Fruit fly (Drosophila melanogaster): ENCODE results near the gene mex1.
A peak's percentile ranks its signal among the peaks of the same experiment; 100 is the strongest.

The mex1 gene

DNA sequence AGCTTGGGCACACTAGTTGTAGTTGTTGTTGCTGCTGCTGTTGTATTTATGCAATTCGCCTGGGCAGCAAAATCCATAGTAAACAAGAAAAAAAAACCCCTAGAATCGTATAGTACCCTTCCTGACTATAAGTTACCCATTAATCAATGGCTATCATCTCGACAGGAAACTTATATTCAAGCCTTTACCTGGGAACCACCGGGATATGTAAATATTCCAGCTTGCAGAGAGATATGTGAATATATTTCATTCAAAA lies 44.4 kb upstream of the mex1 start:
- TF ChIP-seq Pdp1 (GFP tag; optimal IDR thresholded peaks at IDR 0.05) (peak in 1 of 2 experiments; percentile 95), CG3847 (GFP tag; IDR thresholded peaks at IDR 0.05) (no peak), unc-4 (GFP tag; IDR thresholded peaks at IDR 0.05; ENCODE audit: partially characterized antibody) (no peak), CG4820 (GFP tag; optimal IDR thresholded peaks at IDR 0.05) (no peak), CG6654 (GFP tag; optimal IDR thresholded peaks at IDR 0.05) (no peak), CHES-1-like (GFP tag; optimal IDR thresholded peaks at IDR 0.05) (no peak), CG10366 (GFP tag; IDR thresholded peaks at IDR 0.05) (no peak), CG1603 (tag; optimal IDR thresholded peaks at IDR 0.05) (no peak), CG34224 (GFP tag; IDR thresholded peaks at IDR 0.05; ENCODE audit: partially characterized antibody) (0 out of 3 replicates have a peak, but pooled peaks have one; percentile 4), CG7271 (tag; optimal IDR thresholded peaks at IDR 0.05) (no peak), CG8478 (optimal IDR thresholded peaks at IDR 0.05) (no peak), crol (GFP tag; IDR thresholded peaks at IDR 0.05) (no peak), fd96Cb (tag; optimal IDR thresholded peaks at IDR 0.05) (no peak), CG6854 (GFP tag; optimal IDR thresholded peaks at IDR 0.05) (no peak), zfh2 (GFP tag; optimal IDR thresholded peaks at IDR 0.05) (no peak), Poxn (GFP tag; IDR thresholded peaks at IDR 0.05) (no peak), dati (GFP tag; IDR thresholded peaks at IDR 0.05) (no peak), Ptx1 (GFP tag; IDR thresholded peaks at IDR 0.05) (no peak), CG12236 (GFP tag; optimal IDR thresholded peaks at IDR 0.05) (no peak), MESR4 (GFP tag; optimal IDR thresholded peaks at IDR 0.05) (peak; percentile 6), Oli (tag; optimal IDR thresholded peaks at IDR 0.05) (no peak), usp (GFP tag; optimal IDR thresholded peaks at IDR 0.05) (no peak), salm (tag; optimal IDR thresholded peaks at IDR 0.05) (no peak), CG17361 (GFP tag; IDR thresholded peaks at IDR 0.05) (no peak), Scr (GFP tag; IDR thresholded peaks at IDR 0.05; ENCODE audit: partially characterized antibody) (no peak), Dll (GFP tag; IDR thresholded peaks at IDR 0.05; ENCODE audit: partially characterized antibody) (no peak)

DNA sequence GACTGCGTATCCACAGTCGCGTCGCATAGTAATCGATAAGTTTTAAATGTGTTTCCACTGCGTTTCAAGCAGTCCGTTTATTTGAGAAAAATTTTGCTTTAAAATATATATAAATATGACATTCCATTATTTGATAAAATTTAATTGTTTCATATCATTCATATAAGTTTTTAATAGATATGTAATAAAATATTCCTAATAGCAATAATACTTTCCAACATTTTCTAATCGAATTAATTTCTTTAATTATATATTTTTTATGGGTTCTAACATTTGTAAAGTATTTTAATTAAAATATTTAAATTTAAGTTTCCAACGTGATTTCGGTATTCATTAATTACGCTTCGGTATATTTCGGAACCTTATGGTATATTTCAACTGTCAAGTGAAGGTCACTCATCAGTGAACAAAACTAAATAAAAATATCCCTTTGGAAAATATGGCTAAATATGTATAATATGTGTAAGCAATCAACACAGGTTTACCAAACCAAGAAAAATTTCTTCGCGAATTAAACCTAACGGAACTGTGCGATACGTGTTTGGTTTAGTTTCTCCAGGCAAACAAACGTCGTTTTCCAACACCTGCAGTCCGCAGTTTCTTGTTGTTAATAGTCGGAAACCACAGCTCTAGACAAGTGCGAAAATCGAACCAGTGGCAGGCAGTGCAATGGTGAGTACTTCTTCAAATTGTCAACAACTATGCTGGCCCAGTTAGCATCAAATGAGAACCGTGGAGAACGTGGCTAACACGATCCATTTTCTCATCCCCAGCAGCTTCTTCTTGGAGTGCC lies 43.9 kb upstream of the mex1 start, which contains the start of the genes CG7739 and SCCRO:
Gene CG7739 (minus strand): TSS at position 8 of the 793 bp plus-strand sequence.
Gene SCCRO (plus strand): TSS at position 370 of the 793 bp plus-strand sequence.
- no peak for TF ChIP-seq pros (GFP tag; optimal IDR thresholded peaks at IDR 0.05)
- no peak for TF ChIP-seq CkIIα-i1 (GFP tag; IDR thresholded peaks at IDR 0.05)
- TF ChIP-seq ato (GFP tag; IDR thresholded peaks at IDR 0.05; ENCODE audit: partially characterized antibody), result no peak
- peak; percentile 43; the same call in 1 of the 2 replicates for TF ChIP-seq CG32767 (GFP tag; IDR thresholded peaks at IDR 0.05)
- peak; percentile 8; the same call in 1 of the 2 replicates for TF ChIP-seq ham (GFP tag; IDR thresholded peaks at IDR 0.05)
- no peak for TF ChIP-seq da (GFP tag; optimal IDR thresholded peaks at IDR 0.05)
- no peak for TF ChIP-seq ab (GFP tag; optimal IDR thresholded peaks at IDR 0.05)
- peak; percentile 78 for TF ChIP-seq Dek (tag; optimal IDR thresholded peaks at IDR 0.05)
- no peak for TF ChIP-seq z (GFP tag; IDR thresholded peaks at IDR 0.05)
- TF ChIP-seq salm (tag; optimal IDR thresholded peaks at IDR 0.05), result no peak
- TF ChIP-seq CG8089 (GFP tag; optimal IDR thresholded peaks at IDR 0.05), result no peak
- peak; percentile 24 for TF ChIP-seq CG1233 (GFP tag; optimal IDR thresholded peaks at IDR 0.05)
- TF ChIP-seq CG17802 (tag; optimal IDR thresholded peaks at IDR 0.05), result peak; percentile 70
- TF ChIP-seq danr (GFP tag; IDR thresholded peaks at IDR 0.05), result peak; percentile 8; the same call in 1 of the 2 replicates
- no peak for TF ChIP-seq bcd (GFP tag; optimal IDR thresholded peaks at IDR 0.05)
- peak; percentile 49 for TF ChIP-seq B-H2 (GFP tag; optimal IDR thresholded peaks at IDR 0.05)
- no peak for TF ChIP-seq CG10274 (GFP tag; optimal IDR thresholded peaks at IDR 0.05)
- no peak for TF ChIP-seq ftz-f1 (GFP tag; optimal IDR thresholded peaks at IDR 0.05)
- TF ChIP-seq CG10959 (GFP tag; IDR thresholded peaks at IDR 0.05), result no peak
- TF ChIP-seq sna (GFP tag; IDR thresholded peaks at IDR 0.05; ENCODE audit: partially characterized antibody), result 0 out of 2 replicates have a peak, but pooled peaks have one; percentile 48
- peak; percentile 68 for TF ChIP-seq Abd-B (GFP tag; optimal IDR thresholded peaks at IDR 0.05)
- no peak for TF ChIP-seq tio (GFP tag; optimal IDR thresholded peaks at IDR 0.05)
- TF ChIP-seq Lhr (GFP tag; optimal IDR thresholded peaks at IDR 0.05), result no peak
- TF ChIP-seq psq (GFP tag; optimal IDR thresholded peaks at IDR 0.05), result peak; percentile 50
- TF ChIP-seq H2.0 (GFP tag; IDR thresholded peaks at IDR 0.05), result peak; percentile 81
- TF ChIP-seq stwl (tag; optimal IDR thresholded peaks at IDR 0.05), result peak; percentile 33

Measured in whole organism, embryonic.